Worm (Caenorhabditis elegans) whole organism, L2 larva: ENCODE results near the gene F49E12.10.

Source experiments
- C34F6.9 ChIP-seq: fragments of 150-350 bp; optimal IDR thresholded peaks from 2 replicates; lab custom pipeline; 2014; ENCODE audit warnings: missing biosample characterization, missing genetic modification characterization
- F13H6.1 ChIP-seq: sonication (generic microtip); optimal IDR thresholded peaks from 2 replicates; lab custom pipeline; 2016; ENCODE audit warnings: missing genetic modification characterization, missing compliant biosample characterization
- R02D3.7 ChIP-seq: fragments of 150-350 bp; optimal IDR thresholded peaks from 2 replicates; lab custom pipeline; 2014; ENCODE audit warnings: missing biosample characterization, missing genetic modification characterization
- Y55F3AM.14 ChIP-seq: fragments of 200-800 bp; sonication (Bioruptor generic); optimal IDR thresholded peaks from 2 replicates; lab custom pipeline; 2018; ENCODE audit warnings: mild to moderate bottlenecking, missing genetic modification characterization, missing compliant biosample characterization
- alr-1 ChIP-seq: fragments of 150-350 bp; optimal IDR thresholded peaks from 2 replicates; lab custom pipeline; 2014; ENCODE audit warnings: missing biosample characterization, missing genetic modification characterization
- aly-2 ChIP-seq: fragments of 150-350 bp; optimal IDR thresholded peaks from 2 replicates; lab custom pipeline; 2014; ENCODE audit warnings: missing biosample characterization, missing genetic modification characterization
- ama-1 ChIP-seq: fragments of 150-350 bp; optimal IDR thresholded peaks from 2 replicates; lab custom pipeline; 2018; ENCODE audit warnings: inconsistent platforms
- blmp-1 ChIP-seq: sonication (generic microtip); optimal IDR thresholded peaks from 2 replicates; lab custom pipeline; 2017; ENCODE audit warnings: missing genetic modification characterization, mild to moderate bottlenecking, missing compliant biosample characterization, antibody characterized with exemption, moderate library complexity; ENCODE audit not compliant: insufficient read depth
- ceh-16 ChIP-seq: fragments of 150-350 bp; optimal IDR thresholded peaks from 2 replicates; lab custom pipeline; 2014; ENCODE audit warnings: missing biosample characterization, missing genetic modification characterization
- ceh-82 ChIP-seq: fragments of 150-350 bp; optimal IDR thresholded peaks from 2 replicates; lab custom pipeline; 2014; ENCODE audit warnings: missing biosample characterization, missing genetic modification characterization
- crh-2 ChIP-seq: sonication (generic microtip); optimal IDR thresholded peaks from 2 replicates; lab custom pipeline; 2017; ENCODE audit warnings: missing biosample characterization, missing genetic modification characterization
- dmd-4 ChIP-seq: sonication (generic microtip); optimal IDR thresholded peaks from 2 replicates; lab custom pipeline; 2017; ENCODE audit warnings: missing biosample characterization, missing genetic modification characterization
- egl-27 ChIP-seq: sonication (generic microtip); optimal IDR thresholded peaks from 3 replicates; lab custom pipeline; 2017; ENCODE audit warnings: missing biosample characterization, missing genetic modification reagents, missing genetic modification characterization
- elt-1 ChIP-seq: fragments of 150-350 bp; optimal IDR thresholded peaks from 2 replicates; lab custom pipeline; 2014; ENCODE audit warnings: missing biosample characterization, missing genetic modification characterization
- elt-3 ChIP-seq: sonication (generic microtip); optimal IDR thresholded peaks from 2 replicates; lab custom pipeline; 2017; ENCODE audit warnings: missing biosample characterization, missing genetic modification characterization
- fos-1 ChIP-seq: fragments of 150-350 bp; optimal IDR thresholded peaks from 2 replicates; lab custom pipeline; 2014; ENCODE audit warnings: missing biosample characterization, missing genetic modification characterization
- gmeb-1 ChIP-seq: fragments of 150-350 bp; optimal IDR thresholded peaks from 2 replicates; lab custom pipeline; 2014; ENCODE audit warnings: missing biosample characterization, missing genetic modification characterization
- lin-13 ChIP-seq: fragments of 150-350 bp; optimal IDR thresholded peaks from 2 replicates; lab custom pipeline; 2014; ENCODE audit warnings: missing biosample characterization, missing genetic modification reagents, missing genetic modification characterization
- lsy-2 ChIP-seq, 2 experiments: fragments of 150-350 bp in 1 of 2; sonication (generic microtip) in 1 of 2; optimal IDR thresholded peaks; 2 replicates each; lab custom pipeline; 2014 to 2017; ENCODE audit warnings: missing biosample characterization in 2 of 2, missing genetic modification characterization in 2 of 2
- mab-5 ChIP-seq: fragments of 150-350 bp; optimal IDR thresholded peaks from 2 replicates; lab custom pipeline; 2014; ENCODE audit warnings: missing biosample characterization, missing genetic modification characterization
- mbf-1 ChIP-seq: sonication (generic microtip); optimal IDR thresholded peaks from 2 replicates; lab custom pipeline; 2017; ENCODE audit warnings: missing biosample characterization, missing genetic modification characterization
- mdl-1 ChIP-seq, 2 experiments: fragments of 150-350 bp in 1 of 2; sonication (generic microtip) in 1 of 2; optimal IDR thresholded peaks; 2 replicates each; lab custom pipeline; 2017; ENCODE audit warnings: missing biosample characterization in 2 of 2, missing genetic modification characterization in 2 of 2
- nhr-10 ChIP-seq: sonication (generic microtip); optimal IDR thresholded peaks from 2 replicates; lab custom pipeline; 2017; ENCODE audit warnings: missing biosample characterization, missing genetic modification characterization
- nhr-11 ChIP-seq: fragments of 150-350 bp; optimal IDR thresholded peaks from 2 replicates; lab custom pipeline; 2014; ENCODE audit warnings: missing biosample characterization, missing genetic modification characterization
- nhr-12 ChIP-seq: fragments of 150-350 bp; optimal IDR thresholded peaks from 2 replicates; lab custom pipeline; 2014; ENCODE audit warnings: missing biosample characterization, missing genetic modification characterization
- nhr-129 ChIP-seq: fragments of 150-350 bp; optimal IDR thresholded peaks from 2 replicates; lab custom pipeline; 2014; ENCODE audit warnings: missing biosample characterization, missing genetic modification characterization
- nhr-21 ChIP-seq: fragments of 150-350 bp; optimal IDR thresholded peaks from 2 replicates; lab custom pipeline; 2014; ENCODE audit warnings: missing biosample characterization, missing genetic modification characterization
- nhr-23 ChIP-seq: fragments of 150-350 bp; optimal IDR thresholded peaks from 2 replicates; lab custom pipeline; 2014; ENCODE audit warnings: missing biosample characterization, missing genetic modification reagents, missing genetic modification characterization
- nhr-25 ChIP-seq: fragments of 150-350 bp; sonication (generic microtip); optimal IDR thresholded peaks from 3 replicates; lab custom pipeline; 2014; ENCODE audit warnings: missing biosample characterization, missing genetic modification characterization
- nhr-6 ChIP-seq: fragments of 150-350 bp; optimal IDR thresholded peaks from 2 replicates; lab custom pipeline; 2014; ENCODE audit warnings: missing biosample characterization, missing genetic modification characterization
- nhr-77 ChIP-seq: fragments of 150-350 bp; optimal IDR thresholded peaks from 2 replicates; lab custom pipeline; 2014; ENCODE audit warnings: missing biosample characterization, missing genetic modification characterization
- peb-1 ChIP-seq: fragments of 150-350 bp; optimal IDR thresholded peaks from 2 replicates; lab custom pipeline; 2014; ENCODE audit warnings: missing biosample characterization, missing genetic modification characterization
- sem-4 ChIP-seq: fragments of 150-350 bp; optimal IDR thresholded peaks from 2 replicates; lab custom pipeline; 2014; ENCODE audit warnings: missing biosample characterization, missing genetic modification reagents, missing genetic modification characterization
- skn-1 ChIP-seq: sonication (generic microtip); optimal IDR thresholded peaks from 2 replicates; lab custom pipeline; 2017; ENCODE audit warnings: missing biosample characterization, missing genetic modification characterization
- sma-3 ChIP-seq: sonication (generic microtip); optimal IDR thresholded peaks from 2 replicates; lab custom pipeline; 2016; ENCODE audit warnings: missing genetic modification reagents, missing genetic modification characterization, missing compliant biosample characterization
- sma-9 ChIP-seq, 2 experiments: fragments of 150-350 bp in 1 of 2; sonication (generic microtip) in 1 of 2; optimal IDR thresholded peaks; 2 replicates each; lab custom pipeline; 2014 to 2016; ENCODE audit warnings: missing genetic modification characterization in 2 of 2, mild to moderate bottlenecking in 1 of 2, missing biosample characterization in 1 of 2, missing compliant biosample characterization in 1 of 2, missing genetic modification reagents in 1 of 2, moderate library complexity in 1 of 2
- snpc-4 ChIP-seq: fragments of 150-350 bp; optimal IDR thresholded peaks from 2 replicates; lab custom pipeline; 2014; ENCODE audit warnings: missing biosample characterization, missing genetic modification characterization
- unc-39 ChIP-seq: fragments of 150-350 bp; optimal IDR thresholded peaks from 2 replicates; lab custom pipeline; 2014; ENCODE audit warnings: missing biosample characterization, missing genetic modification characterization
- unc-55 ChIP-seq: fragments of 150-350 bp; sonication (generic microtip); optimal IDR thresholded peaks from 3 replicates; lab custom pipeline; 2014; ENCODE audit warnings: missing biosample characterization, missing genetic modification reagents, missing genetic modification characterization
- unc-62 ChIP-seq: fragments of 150-350 bp; optimal IDR thresholded peaks from 2 replicates; lab custom pipeline; 2014; ENCODE audit warnings: missing biosample characterization, missing genetic modification reagents, missing genetic modification characterization
- zag-1 ChIP-seq: fragments of 150-350 bp; optimal IDR thresholded peaks from 2 replicates; lab custom pipeline; 2014; ENCODE audit warnings: missing biosample characterization, missing genetic modification characterization
- ztf-1 ChIP-seq: fragments of 200-800 bp; sonication (Bioruptor generic); conservative IDR thresholded peaks from 2 replicates; pipeline ENCODE4 v1.3.6; 2022; ENCODE audit warnings: missing genetic modification characterization, missing compliant biosample characterization
- ztf-4 ChIP-seq: fragments of 150-350 bp; optimal IDR thresholded peaks from 2 replicates; lab custom pipeline; 2014; ENCODE audit warnings: missing biosample characterization, missing genetic modification characterization

The F49E12.10 gene

DNA sequence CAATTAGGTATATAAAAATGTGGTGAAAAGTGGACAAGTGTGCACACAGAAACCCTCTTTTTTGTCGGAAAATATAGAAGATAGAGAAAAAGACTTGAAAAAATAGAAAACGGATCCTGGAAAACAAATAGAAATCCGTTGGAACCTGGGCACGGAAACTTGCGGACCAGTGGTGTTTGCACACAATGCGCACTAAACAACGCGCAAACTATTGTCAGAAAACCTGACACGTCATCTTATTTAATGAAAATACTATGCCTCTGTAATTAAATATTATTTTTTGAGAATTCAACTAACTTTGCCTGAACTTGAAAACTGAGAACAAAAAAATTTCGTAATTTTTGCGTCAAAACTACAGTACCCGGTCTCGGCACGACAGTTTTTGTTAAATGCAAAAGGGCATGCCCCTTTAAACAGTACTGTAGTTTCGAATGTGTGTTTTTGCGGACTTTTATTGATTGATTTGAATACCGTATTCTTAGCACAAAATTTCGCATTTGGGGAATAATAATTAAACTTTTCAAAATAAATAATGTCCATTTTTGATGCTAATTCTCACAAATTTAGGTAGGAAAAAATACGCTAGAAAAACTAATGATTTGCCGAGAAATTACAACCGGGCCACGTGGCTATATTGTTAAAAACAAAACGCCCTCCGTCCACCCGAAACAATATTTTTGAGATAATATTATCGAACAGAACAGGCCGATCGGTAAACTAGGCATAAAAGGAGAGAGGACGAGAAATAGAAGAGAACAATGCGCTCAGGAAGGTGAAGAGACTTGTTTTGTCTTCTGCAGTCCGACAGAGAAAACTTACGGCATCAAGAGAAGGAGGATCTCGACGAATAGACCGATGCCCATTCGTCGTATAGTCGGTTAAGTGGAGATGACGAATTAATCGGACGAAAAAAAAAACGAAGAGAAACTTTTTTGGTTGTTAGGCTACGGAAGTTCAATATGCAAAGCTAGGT, 38.4 kb downstream of the F49E12.10 start:
- no peak for TF ChIP-seq snpc-4 (tag; lab: Kevin White, UChicago)
- TF ChIP-seq nhr-77: no peak
- TF ChIP-seq crh-2 (tag; lab: Kevin White, UChicago): peak; percentile 39
- TF ChIP-seq nhr-10 (tag; lab: Kevin White, UChicago): no peak
- no peak for TF ChIP-seq ceh-16 (tag; lab: Kevin White, UChicago)
- no peak for TF ChIP-seq ztf-1 (GFP tag; lab: Robert Waterston, UW)
- TF ChIP-seq mab-5: no peak
- TF ChIP-seq elt-1 (tag; lab: Kevin White, UChicago): no peak
- TF ChIP-seq ceh-82 (tag; lab: Kevin White, UChicago): no peak
- no peak for TF ChIP-seq egl-27 (tag; lab: Kevin White, UChicago)
- no peak for TF ChIP-seq sem-4 (tag; lab: Kevin White, UChicago)
- TF ChIP-seq nhr-6 (tag; lab: Kevin White, UChicago): no peak
- TF ChIP-seq nhr-25 (tag; lab: Kevin White, UChicago): no peak
- TF ChIP-seq fos-1 (tag; lab: Kevin White, UChicago): no peak
- TF ChIP-seq sma-9 (GFP tag; optimal IDR thresholded peaks at IDR 0.05; lab: Kevin White, UChicago): no peak
- no peak for TF ChIP-seq sma-9 (tag; optimal IDR thresholded peaks at IDR 0.05; lab: Kevin White, UChicago)
- no peak for TF ChIP-seq ztf-4
- TF ChIP-seq blmp-1: no peak
- TF ChIP-seq peb-1: no peak
- TF ChIP-seq sma-3 (GFP tag; lab: Kevin White, UChicago): peak; percentile 1
- no peak for TF ChIP-seq unc-62
- no peak for TF ChIP-seq skn-1 (tag; lab: Kevin White, UChicago)
- no peak for TF ChIP-seq mdl-1 (tag; optimal IDR thresholded peaks at IDR 0.05; lab: Kevin White, UChicago)
- no peak for TF ChIP-seq alr-1 (tag; lab: Kevin White, UChicago)
- TF ChIP-seq mbf-1 (tag; lab: Kevin White, UChicago): no peak
- TF ChIP-seq elt-3 (tag; lab: Kevin White, UChicago): no peak
- no peak for TF ChIP-seq nhr-21 (tag; lab: Kevin White, UChicago)
- no peak for TF ChIP-seq ama-1
- no peak for TF ChIP-seq aly-2
- no peak for TF ChIP-seq nhr-12 (tag; lab: Kevin White, UChicago)
- TF ChIP-seq C34F6.9 (tag; lab: Kevin White, UChicago): peak; percentile 26
- no peak for TF ChIP-seq nhr-11 (tag; lab: Kevin White, UChicago)
- TF ChIP-seq nhr-129 (tag; lab: Kevin White, UChicago): peak; percentile 37
- TF ChIP-seq unc-55: peak; percentile 45
- no peak for TF ChIP-seq lin-13 (GFP tag; lab: Kevin White, UChicago)
- no peak for TF ChIP-seq R02D3.7 (tag; lab: Kevin White, UChicago)
- no peak for TF ChIP-seq F13H6.1
- no peak for TF ChIP-seq nhr-23
- TF ChIP-seq gmeb-1 (tag; lab: Kevin White, UChicago): no peak
- TF ChIP-seq zag-1 (tag; lab: Kevin White, UChicago): no peak
- TF ChIP-seq lsy-2 (tag; optimal IDR thresholded peaks at IDR 0.05; lab: Kevin White, UChicago): peak in 1 of 2 experiments; percentile 60
- TF ChIP-seq dmd-4 (tag; lab: Kevin White, UChicago): no peak

DNA sequence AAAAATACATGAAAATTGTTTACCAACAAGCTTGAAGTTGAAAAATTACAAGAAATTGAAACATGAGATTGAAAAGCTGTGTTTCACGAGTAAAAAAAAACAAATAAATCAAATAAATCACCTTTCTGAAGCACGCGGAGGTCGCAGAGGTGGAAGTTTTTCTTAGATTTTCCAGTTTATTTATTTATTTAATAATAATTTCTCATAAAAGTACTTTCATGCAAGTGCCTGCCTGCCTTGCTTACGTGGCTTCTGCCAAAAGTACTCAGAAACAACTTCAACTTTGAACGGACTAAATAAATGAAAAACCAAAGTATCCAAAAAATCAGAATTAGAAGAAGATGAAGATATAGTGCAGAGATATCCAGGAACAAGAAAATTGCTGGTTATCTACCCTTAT, 41.1 kb downstream of the F49E12.10 start, which contains the start of gene acp-2:
Gene acp-2, minus strand, starts transcription at position 101 of the 400 bp plus-strand sequence.
- TF ChIP-seq ama-1 (no peak), zag-1 (tag; lab: Kevin White, UChicago) (no peak), nhr-21 (tag; lab: Kevin White, UChicago) (no peak), egl-27 (tag; lab: Kevin White, UChicago) (no peak), C34F6.9 (tag; lab: Kevin White, UChicago) (no peak), lin-13 (GFP tag; lab: Kevin White, UChicago) (no peak), lsy-2 (tag; optimal IDR thresholded peaks at IDR 0.05; lab: Kevin White, UChicago) (no peak), Y55F3AM.14 (GFP tag; lab: Kevin White, UChicago) (no peak), unc-39 (tag; lab: Kevin White, UChicago) (no peak), nhr-77 (no peak), sma-9 (GFP tag; optimal IDR thresholded peaks at IDR 0.05; lab: Kevin White, UChicago) (no peak), sma-9 (tag; optimal IDR thresholded peaks at IDR 0.05; lab: Kevin White, UChicago) (no peak), sem-4 (tag; lab: Kevin White, UChicago) (no peak), mbf-1 (tag; lab: Kevin White, UChicago) (no peak), R02D3.7 (tag; lab: Kevin White, UChicago) (no peak), ztf-4 (no peak), gmeb-1 (tag; lab: Kevin White, UChicago) (no peak), crh-2 (tag; lab: Kevin White, UChicago) (no peak), nhr-10 (tag; lab: Kevin White, UChicago) (no peak), skn-1 (tag; lab: Kevin White, UChicago) (no peak)
